Worm (Caenorhabditis elegans) whole organism, early embryonic: ENCODE results near the gene T21C12.8.

Experiments
- B0310.2 ChIP-seq: sonication (generic microtip); optimal IDR thresholded peaks from 2 replicates; lab custom pipeline; 2016; ENCODE audit warnings: mild to moderate bottlenecking, missing genetic modification characterization, missing compliant biosample characterization
- F13C5.2 ChIP-seq: sonication (generic microtip); optimal IDR thresholded peaks from 2 replicates; lab custom pipeline; 2017; ENCODE audit warnings: mild to moderate bottlenecking, missing genetic modification characterization, inconsistent platforms, missing compliant biosample characterization
- aly-1 ChIP-seq: sonication (generic microtip); optimal IDR thresholded peaks from 2 replicates; lab custom pipeline; 2016; ENCODE audit warnings: missing genetic modification characterization, missing compliant biosample characterization
- ama-1 ChIP-seq: fragments of 150-350 bp; optimal IDR thresholded peaks from 2 replicates; lab custom pipeline; 2014
- ceh-13 ChIP-seq: fragments of 200-800 bp; sonication (Bioruptor generic); optimal IDR thresholded peaks from 2 replicates; lab custom pipeline; 2018; ENCODE audit warnings: mild to moderate bottlenecking, missing genetic modification characterization, missing compliant biosample characterization
- ceh-36 ChIP-seq: sonication (generic microtip); optimal IDR thresholded peaks from 2 replicates; lab custom pipeline; 2016; ENCODE audit warnings: missing genetic modification characterization, inconsistent platforms, missing compliant biosample characterization
- ets-7 ChIP-seq: sonication (generic microtip); optimal IDR thresholded peaks from 2 replicates; lab custom pipeline; 2016; ENCODE audit warnings: missing genotype, missing genetic modification characterization, missing compliant biosample characterization
- flt-1 ChIP-seq: fragments of 200-800 bp; sonication (Bioruptor generic); IDR thresholded peaks from 2 replicates; pipeline ENCODE4 v1.3.6; 2022; ENCODE audit warnings: missing genetic modification characterization, missing compliant biosample characterization
- hmbx-1 ChIP-seq: sonication (generic microtip); optimal IDR thresholded peaks from 2 replicates; lab custom pipeline; 2016; ENCODE audit warnings: mild to moderate bottlenecking, missing genetic modification characterization, missing compliant biosample characterization
- hmg-4 ChIP-seq: fragments of 200-800 bp; sonication (Bioruptor generic); optimal IDR thresholded peaks from 2 replicates; lab custom pipeline; 2018; ENCODE audit warnings: mild to moderate bottlenecking, missing genetic modification characterization, missing compliant biosample characterization
- hnd-1 ChIP-seq: sonication (generic microtip); optimal IDR thresholded peaks from 2 replicates; lab custom pipeline; 2016; ENCODE audit warnings: missing genetic modification characterization, missing compliant biosample characterization
- pes-1 ChIP-seq: fragments of 200-800 bp; sonication (Bioruptor generic); IDR thresholded peaks from 2 replicates; pipeline ENCODE4 v1.3.6; 2022; ENCODE audit warnings: missing genetic modification reagents, missing genetic modification characterization, missing compliant biosample characterization
- scrt-1 ChIP-seq: fragments of 200-800 bp; sonication (Bioruptor generic); IDR thresholded peaks from 2 replicates; pipeline ENCODE4 v1.3.6; 2022; ENCODE audit warnings: missing genetic modification characterization, missing compliant biosample characterization
- sea-1 ChIP-seq: fragments of 200-800 bp; sonication (Bioruptor generic); conservative IDR thresholded peaks from 2 replicates; pipeline ENCODE4 v1.3.6; 2022; ENCODE audit warnings: missing genetic modification characterization, missing compliant biosample characterization
- tbx-11 ChIP-seq: fragments of 200-800 bp; sonication (Bioruptor generic); IDR thresholded peaks from 2 replicates; pipeline ENCODE4 v1.3.6; 2022; ENCODE audit warnings: missing genetic modification characterization, missing compliant biosample characterization
- tbx-37 ChIP-seq: fragments of 200-800 bp; sonication (Bioruptor generic); conservative IDR thresholded peaks from 2 replicates; pipeline ENCODE4 v1.3.6; 2022; ENCODE audit warnings: missing genetic modification reagents, missing genetic modification characterization, missing compliant biosample characterization
- tra-4 ChIP-seq: sonication (generic microtip); optimal IDR thresholded peaks from 2 replicates; lab custom pipeline; 2017; ENCODE audit warnings: missing genetic modification characterization, missing compliant biosample characterization

Gene T21C12.8

ce11 chrIII:10565926-10566325 lies 13.1 kb upstream of the T21C12.8 start, which contains the start of gene acdh-11:
Gene acdh-11 (plus strand): TSS chrIII:10566258.
- no peak for TF ChIP-seq scrt-1 (GFP tag; lab: Robert Waterston, UW)
- no peak for TF ChIP-seq hmg-4 (GFP tag; lab: Kevin White, UChicago)
- no peak for TF ChIP-seq ets-7 (tag; lab: Kevin White, UChicago)
- TF ChIP-seq tbx-37 (GFP tag; lab: Robert Waterston, UW): no peak
- no peak for TF ChIP-seq flt-1 (GFP tag; lab: Robert Waterston, UW)
- TF ChIP-seq hmbx-1 (tag; lab: Kevin White, UChicago): no peak
- TF ChIP-seq ceh-13 (GFP tag; lab: Kevin White, UChicago): no peak
- no peak for TF ChIP-seq tra-4
- no peak for TF ChIP-seq tbx-11 (GFP tag; lab: Robert Waterston, UW)
- TF ChIP-seq hnd-1 (tag; lab: Kevin White, UChicago): no peak
- TF ChIP-seq B0310.2 (tag; lab: Kevin White, UChicago): no peak
- no peak for TF ChIP-seq ama-1 (lab: Kevin White, UChicago)
- TF ChIP-seq pes-1 (GFP tag; lab: Robert Waterston, UW): no peak
- no peak for TF ChIP-seq aly-1

DNA sequence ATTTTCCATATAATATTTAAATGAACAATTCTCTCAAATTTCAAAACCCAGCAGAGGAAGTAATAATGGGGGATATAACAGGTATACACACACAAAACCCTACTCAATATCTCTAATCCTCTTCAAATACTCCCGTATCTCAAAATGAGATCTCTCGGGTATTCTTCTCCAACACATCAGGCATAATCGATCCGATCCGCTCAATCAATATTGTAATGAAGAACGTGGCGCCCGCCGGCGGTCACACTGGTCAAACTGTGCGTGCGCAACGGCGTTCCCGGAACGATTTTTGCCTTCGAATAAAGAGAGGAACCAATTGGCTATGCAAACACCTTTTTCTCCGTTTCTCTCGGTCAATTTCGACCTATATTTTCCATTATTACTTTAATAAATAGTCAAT lies 9.7 kb upstream of the T21C12.8 start:
- no peak for TF ChIP-seq aly-1
- no peak for TF ChIP-seq sea-1 (GFP tag; lab: Robert Waterston, UW)
- no peak for TF ChIP-seq ama-1 (lab: Kevin White, UChicago)
- no peak for TF ChIP-seq tra-4
- no peak for TF ChIP-seq flt-1 (GFP tag; lab: Robert Waterston, UW)
- no peak for TF ChIP-seq tbx-37 (GFP tag; lab: Robert Waterston, UW)
- no peak for TF ChIP-seq ets-7 (tag; lab: Kevin White, UChicago)
- TF ChIP-seq pes-1 (GFP tag; lab: Robert Waterston, UW): no peak
- TF ChIP-seq ceh-36: no peak
- no peak for TF ChIP-seq B0310.2 (tag; lab: Kevin White, UChicago)
- TF ChIP-seq hmbx-1 (tag; lab: Kevin White, UChicago): no peak
- TF ChIP-seq tbx-11 (GFP tag; lab: Robert Waterston, UW): no peak
- no peak for TF ChIP-seq hmg-4 (GFP tag; lab: Kevin White, UChicago)
- no peak for TF ChIP-seq F13C5.2 (tag; lab: Kevin White, UChicago)
- no peak for TF ChIP-seq ceh-13 (GFP tag; lab: Kevin White, UChicago)

DNA sequence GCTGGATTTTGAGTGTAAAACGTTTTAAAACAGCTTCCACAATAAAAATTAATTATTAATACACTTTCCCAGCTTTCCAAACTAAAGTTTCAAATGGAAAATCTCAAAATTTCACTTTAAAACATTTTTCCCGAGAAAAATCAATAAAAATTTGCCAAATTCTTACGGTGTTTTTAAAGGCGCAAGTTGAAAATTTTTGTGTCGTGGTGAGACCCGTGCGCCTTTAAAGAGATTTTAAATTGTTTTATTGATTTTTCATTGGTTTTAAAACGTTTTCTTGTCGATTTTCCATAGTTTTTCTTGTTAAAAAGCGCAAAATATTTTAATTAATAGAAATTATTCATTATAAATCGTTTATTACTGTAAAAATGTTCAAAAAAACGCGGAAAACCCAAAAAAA lies 9.1 kb upstream of the T21C12.8 start, which contains the start of gene Y45F3A.1:
Gene Y45F3A.1 (minus strand): TSS at position 12 of the 400 bp plus-strand sequence.
- TF ChIP-seq pes-1 (GFP tag; lab: Robert Waterston, UW) (no peak), B0310.2 (tag; lab: Kevin White, UChicago) (no peak), ama-1 (lab: Kevin White, UChicago) (no peak), flt-1 (GFP tag; lab: Robert Waterston, UW) (no peak), sea-1 (GFP tag; lab: Robert Waterston, UW) (no peak), aly-1 (no peak), hmbx-1 (tag; lab: Kevin White, UChicago) (no peak), ets-7 (tag; lab: Kevin White, UChicago) (no peak), ceh-13 (GFP tag; lab: Kevin White, UChicago) (no peak), tbx-11 (GFP tag; lab: Robert Waterston, UW) (no peak), tra-4 (no peak), hmg-4 (GFP tag; lab: Kevin White, UChicago) (no peak)

- TF ChIP-seq ets-7 (tag; lab: Kevin White, UChicago) (no peak), ceh-13 (GFP tag; lab: Kevin White, UChicago) (no peak), ceh-36 (no peak), hmg-4 (GFP tag; lab: Kevin White, UChicago) (no peak), pes-1 (GFP tag; lab: Robert Waterston, UW) (no peak), tra-4 (no peak), tbx-11 (GFP tag; lab: Robert Waterston, UW) (no peak), sea-1 (GFP tag; lab: Robert Waterston, UW) (no peak), hnd-1 (tag; lab: Kevin White, UChicago) (no peak), F13C5.2 (tag; lab: Kevin White, UChicago) (no peak), flt-1 (GFP tag; lab: Robert Waterston, UW) (no peak)
These were observed 7.5 kb upstream of the T21C12.8 start, which contains the start of gene rab-30 for ce11 chrIII:10560296-10560695. Gene rab-30 (plus strand): TSS chrIII:10560596.

DNA sequence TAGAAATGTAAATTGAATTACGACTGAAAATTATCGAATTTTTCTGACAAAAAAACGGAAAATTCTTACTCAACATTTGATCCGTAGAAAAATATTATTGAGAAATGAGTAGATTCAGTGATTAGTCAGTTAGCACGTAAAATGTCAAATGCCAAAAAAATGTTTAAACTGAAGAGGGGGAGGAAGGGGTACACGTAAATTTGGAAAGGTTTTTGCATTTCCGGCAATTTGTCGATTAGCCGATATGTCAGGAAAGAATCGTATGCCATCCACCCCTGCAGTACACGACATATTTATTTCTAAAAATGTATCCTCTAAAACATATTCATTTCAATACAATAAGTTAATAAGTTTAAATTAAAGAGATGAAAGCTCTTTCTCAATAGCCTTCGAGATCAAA lies 5.1 kb upstream of the T21C12.8 start, which contains the start of gene T21C12.4:
Gene T21C12.4 (minus strand): TSS at position 101 of the 400 bp plus-strand sequence.
- TF ChIP-seq B0310.2 (tag; lab: Kevin White, UChicago) (no peak), ceh-13 (GFP tag; lab: Kevin White, UChicago) (no peak), hmg-4 (GFP tag; lab: Kevin White, UChicago) (no peak), sea-1 (GFP tag; lab: Robert Waterston, UW) (no peak), flt-1 (GFP tag; lab: Robert Waterston, UW) (no peak), tbx-37 (GFP tag; lab: Robert Waterston, UW) (no peak), tbx-11 (GFP tag; lab: Robert Waterston, UW) (no peak), ama-1 (lab: Kevin White, UChicago) (no peak), scrt-1 (GFP tag; lab: Robert Waterston, UW) (no peak)

ce11 chrIII:10538757-10539213 lies 14.0 kb downstream of the T21C12.8 start, which contains the start of gene nlp-68:
Gene nlp-68 (minus strand): TSS chrIII:10539163.
- TF ChIP-seq B0310.2 (tag; lab: Kevin White, UChicago): no peak
- no peak for TF ChIP-seq ceh-13 (GFP tag; lab: Kevin White, UChicago)
- TF ChIP-seq scrt-1 (GFP tag; lab: Robert Waterston, UW): no peak
- no peak for TF ChIP-seq hmbx-1 (tag; lab: Kevin White, UChicago)
- TF ChIP-seq tra-4: no peak
- TF ChIP-seq F13C5.2 (tag; lab: Kevin White, UChicago): no peak
- no peak for TF ChIP-seq hnd-1 (tag; lab: Kevin White, UChicago)
- TF ChIP-seq ets-7 (tag; lab: Kevin White, UChicago): no peak
- TF ChIP-seq aly-1: no peak
- no peak for TF ChIP-seq tbx-11 (GFP tag; lab: Robert Waterston, UW)
- no peak for TF ChIP-seq hmg-4 (GFP tag; lab: Kevin White, UChicago)
- no peak for TF ChIP-seq sea-1 (GFP tag; lab: Robert Waterston, UW)
- no peak for TF ChIP-seq ceh-36
- TF ChIP-seq pes-1 (GFP tag; lab: Robert Waterston, UW): no peak
- no peak for TF ChIP-seq tbx-37 (GFP tag; lab: Robert Waterston, UW)
- TF ChIP-seq flt-1 (GFP tag; lab: Robert Waterston, UW): no peak
- TF ChIP-seq ama-1 (lab: Kevin White, UChicago): no peak
